Fruit fly (Drosophila melanogaster) whole organism, wandering third instar larva: Measurements from ENCODE around the gene CG32428.

Experiments used
- CG32264 ChIP-seq: fragments of 200-800 bp; sonication (Bioruptor generic); optimal IDR thresholded peaks from 2 replicates; lab custom pipeline; 2016; ENCODE audit warnings: missing biosample characterization, missing genetic modification characterization
- Dif ChIP-seq: fragments of 200-275, 200-300 bp; sonication (Bioruptor generic); optimal IDR thresholded peaks from 2 replicates; lab custom pipeline; 2018; ENCODE audit warnings: missing biosample characterization, missing genetic modification characterization; ENCODE audit not compliant: partially characterized antibody
- Mio ChIP-seq: sonication (Bioruptor generic); optimal IDR thresholded peaks from 2 replicates; lab custom pipeline; 2016; ENCODE audit warnings: missing biosample characterization, missing genetic modification characterization
- N ChIP-seq: fragments of >200 bp; optimal IDR thresholded peaks from 2 replicates; lab custom pipeline; 2018; ENCODE audit warnings: missing biosample characterization, missing external identifiers, missing genetic modification characterization
- Sp1 ChIP-seq: fragments of 200-800 bp; sonication (Bioruptor generic); optimal IDR thresholded peaks from 3 replicates; lab custom pipeline; 2019; ENCODE audit warnings: missing biosample characterization, mild to moderate bottlenecking, missing genetic modification characterization, moderate library complexity
- br ChIP-seq: fragments of 200-800 bp; sonication (Bioruptor generic); optimal IDR thresholded peaks from 2 replicates; lab custom pipeline; 2016; ENCODE audit warnings: missing biosample characterization, missing genetic modification characterization
- brk ChIP-seq: fragments of 200-800 bp; sonication (Bioruptor generic); optimal IDR thresholded peaks from 2 replicates; lab custom pipeline; 2016; ENCODE audit warnings: missing biosample characterization, mild to moderate bottlenecking, missing genetic modification characterization
- dl ChIP-seq, 2 experiments: fragments of 175-275, 200-275 bp in 1 of 2; fragments of 200-275 bp in 1 of 2; sonication (Bioruptor generic); optimal IDR thresholded peaks; lab custom pipeline; 2018; ENCODE audit warnings: mild to moderate bottlenecking in 2 of 2, missing biosample characterization in 2 of 2, missing genetic modification characterization in 2 of 2, moderate library complexity in 2 of 2; ENCODE audit not compliant: partially characterized antibody in 2 of 2, insufficient read depth in 1 of 2
- ey ChIP-seq: fragments of 200-800 bp; sonication (Bioruptor generic); optimal IDR thresholded peaks from 2 replicates; lab custom pipeline; 2016; ENCODE audit warnings: missing biosample characterization, missing genetic modification characterization
- h ChIP-seq: fragments of 200-800 bp; sonication (Bioruptor generic); optimal IDR thresholded peaks from 3 replicates; lab custom pipeline; 2016; ENCODE audit warnings: missing biosample characterization, mild to moderate bottlenecking, missing genetic modification characterization
- psq ChIP-seq: fragments of 200-800 bp; sonication (Bioruptor generic); optimal IDR thresholded peaks from 3 replicates; lab custom pipeline; 2017; ENCODE audit warnings: missing biosample characterization, mild to moderate bottlenecking, missing genetic modification characterization, moderate library complexity
- rgr ChIP-seq: fragments of 200-800 bp; sonication (Bioruptor generic); optimal IDR thresholded peaks from 3 replicates; lab custom pipeline; 2016; ENCODE audit warnings: missing biosample characterization, mild to moderate bottlenecking, missing genetic modification characterization
- usp ChIP-seq: fragments of >200 bp; optimal IDR thresholded peaks from 2 replicates; lab custom pipeline; 2017; ENCODE audit warnings: missing biosample characterization, missing genetic modification characterization

dm6 chr3L:20430182-20430581 is 43.3 kb downstream of the CG32428 start, which contains the start of gene CG5262:
- TF ChIP-seq h (GFP tag; lab: Kevin White, UChicago) (no peak), usp (GFP tag; lab: Kevin White, UChicago) (no peak), rgr (GFP tag; lab: Kevin White, UChicago) (no peak), CG32264 (no peak), Sp1 (GFP tag; lab: Kevin White, UChicago) (no peak), dl (GFP tag; optimal IDR thresholded peaks at IDR 0.05; lab: Kevin White, UChicago; ENCODE audit: insufficient read depth in 1 of 2, partially characterized antibody in 2 of 2) (no peak), Dif (no peak), br (GFP tag; lab: Kevin White, UChicago) (no peak), ey (GFP tag; lab: Kevin White, UChicago) (no peak), psq (GFP tag; lab: Kevin White, UChicago) (no peak), N (GFP tag; lab: Kevin White, UChicago) (no peak), Mio (GFP tag; lab: Kevin White, UChicago) (no peak), brk (no peak)
